Worm (Caenorhabditis elegans) whole organism, late embryonic: ENCODE data around the gene C39D10.2.

Experiments used
- ama-1 ChIP-seq: fragments of 150-350 bp; optimal IDR thresholded peaks from 2 replicates; lab custom pipeline; 2014
- pax-1 ChIP-seq: fragments of 150-350 bp; optimal IDR thresholded peaks from 2 replicates; lab custom pipeline; 2014; ENCODE audit warnings: missing biosample characterization, missing genetic modification characterization
- unc-42 ChIP-seq: sonication (generic microtip); optimal IDR thresholded peaks from 2 replicates; lab custom pipeline; 2016; ENCODE audit warnings: missing genotype, missing genetic modification characterization, missing compliant biosample characterization

ce11 chrX:7906430-7907014 lies 17.5 kb downstream of the C39D10.2 start, which contains the start of gene C39D10.1:
- TF ChIP-seq unc-42 (tag; lab: Kevin White, UChicago) (no peak), pax-1 (no peak), ama-1 (lab: Kevin White, UChicago) (no peak)
